Worm (Caenorhabditis elegans) whole organism, midembryonic: ENCODE measurements around the gene pqn-35.

Source experiments
- T22C8.4 ChIP-seq: fragments of 200-800 bp; sonication (Bioruptor generic); IDR thresholded peaks from 2 replicates; pipeline ENCODE4 v1.3.6; 2022; ENCODE audit warnings: missing genetic modification characterization, missing compliant biosample characterization
- cog-1 ChIP-seq: sonication (generic microtip); optimal IDR thresholded peaks from 2 replicates; lab custom pipeline; 2016; ENCODE audit warnings: missing genetic modification characterization, missing compliant biosample characterization
- flt-1 ChIP-seq: fragments of 200-800 bp; sonication (Bioruptor generic); IDR thresholded peaks from 2 replicates; pipeline ENCODE4 v1.3.6; 2022; ENCODE audit warnings: missing genetic modification characterization, missing compliant biosample characterization
- klf-2 ChIP-seq: fragments of 200-800 bp; sonication (Bioruptor generic); conservative IDR thresholded peaks from 2 replicates; pipeline ENCODE4 v1.3.6; 2022; ENCODE audit warnings: missing genetic modification reagents, missing genetic modification characterization, missing compliant biosample characterization
- med-1 ChIP-seq: sonication (generic microtip); optimal IDR thresholded peaks from 2 replicates; lab custom pipeline; 2017; ENCODE audit warnings: missing genetic modification characterization, mild to moderate bottlenecking, missing compliant biosample characterization, antibody characterized with exemption, missing genetic modification reagents; ENCODE audit not compliant: insufficient read depth
- ref-1 ChIP-seq: fragments of 200-800 bp; sonication (Bioruptor generic); conservative IDR thresholded peaks from 2 replicates; pipeline ENCODE4 v1.3.6; 2022; ENCODE audit warnings: missing genetic modification reagents, missing genetic modification characterization, missing compliant biosample characterization
- tab-1 ChIP-seq: fragments of 200-800 bp; sonication (Bioruptor generic); IDR thresholded peaks from 2 replicates; pipeline ENCODE4 v1.3.6; 2022; ENCODE audit warnings: missing genetic modification characterization, missing compliant biosample characterization
- ztf-23 ChIP-seq: fragments of 200-800 bp; sonication (Bioruptor generic); IDR thresholded peaks from 2 replicates; pipeline ENCODE4 v1.3.6; 2022; ENCODE audit warnings: missing genetic modification reagents, missing genetic modification characterization, missing compliant biosample characterization
- ztf-29 ChIP-seq: fragments of 200-800 bp; sonication (Bioruptor generic); IDR thresholded peaks from 2 replicates; pipeline ENCODE4 v1.3.6; 2022; ENCODE audit warnings: missing genetic modification reagents, missing genetic modification characterization, missing compliant biosample characterization

ce11 chrII:4638891-4639290 is 26.1 kb downstream of the pqn-35 start:
- TF ChIP-seq flt-1 (GFP tag; lab: Robert Waterston, UW): no peak
- no peak for TF ChIP-seq klf-2
- no peak for TF ChIP-seq cog-1
- no peak for TF ChIP-seq ref-1 (GFP tag; lab: Robert Waterston, UW)
- TF ChIP-seq ztf-29 (GFP tag; lab: Robert Waterston, UW): no peak
- TF ChIP-seq ztf-23 (GFP tag; lab: Robert Waterston, UW): no peak
- no peak for TF ChIP-seq tab-1 (GFP tag; lab: Robert Waterston, UW)
- no peak for TF ChIP-seq T22C8.4 (GFP tag; lab: Robert Waterston, UW)
- TF ChIP-seq med-1 (GFP tag; lab: Kevin White, UChicago): no peak
